Fruit fly (Drosophila melanogaster): ENCODE results near the gene CG9915.

The CG9915 gene

dm6 chrX:16296423-16297292 is 16.3 kb downstream of the CG9915 start, which contains the start of gene CG3632 (continued):
- TF ChIP-seq repo (GFP tag; optimal IDR thresholded peaks at IDR 0.05) (peak; percentile 55), pfk (GFP tag; optimal IDR thresholded peaks at IDR 0.05) (peak; percentile 88), Doc3 (GFP tag; IDR thresholded peaks at IDR 0.05; ENCODE audit: partially characterized antibody) (peak; percentile 66), CG4424 (GFP tag; optimal IDR thresholded peaks at IDR 0.05) (no peak), pb (GFP tag; optimal IDR thresholded peaks at IDR 0.05) (no peak), CG17912 (GFP tag; optimal IDR thresholded peaks at IDR 0.05) (peak; percentile 67), jumu (GFP tag; optimal IDR thresholded peaks at IDR 0.05) (peak; percentile 19), tx (GFP tag; optimal IDR thresholded peaks at IDR 0.05) (peak; percentile 3), MBD-R2 (GFP tag; IDR thresholded peaks at IDR 0.05) (peak; percentile 83), Hand (GFP tag; optimal IDR thresholded peaks at IDR 0.05) (no peak), CG10209 (GFP tag; optimal IDR thresholded peaks at IDR 0.05) (peak; percentile 2), Hsf (GFP tag; optimal IDR thresholded peaks at IDR 0.05) (peak; percentile 45), CG2875 (GFP tag; optimal IDR thresholded peaks at IDR 0.05) (no peak), grau (tag; optimal IDR thresholded peaks at IDR 0.05) (peak; percentile 20), caup (GFP tag; optimal IDR thresholded peaks at IDR 0.05; ENCODE audit: severe bottlenecking) (peak; percentile 6), CG1602 (GFP tag; optimal IDR thresholded peaks at IDR 0.05) (no peak), hbn (GFP tag; IDR thresholded peaks at IDR 0.05; ENCODE audit: partially characterized antibody) (peak; percentile 65), Ets65A (GFP tag) (no peak), Nf-YC (tag; optimal IDR thresholded peaks at IDR 0.05) (peak; percentile 53), Myb (GFP tag; optimal IDR thresholded peaks at IDR 0.05) (peak; percentile 54), p53 (GFP tag; optimal IDR thresholded peaks at IDR 0.05) (peak; percentile 16), az2 (GFP tag; optimal IDR thresholded peaks at IDR 0.05) (no peak), ftz-f1 (GFP tag; optimal IDR thresholded peaks at IDR 0.05) (peak; percentile 1), CG3847 (GFP tag; IDR thresholded peaks at IDR 0.05) (peak; percentile 67), Dp (GFP tag; optimal IDR thresholded peaks at IDR 0.05) (peak; percentile 32), Xbp1 (GFP tag; optimal IDR thresholded peaks at IDR 0.05) (peak; percentile 42), CG4617 (GFP tag; optimal IDR thresholded peaks at IDR 0.05; ENCODE audit: borderline replicate concordance) (peak; percentile 71), Jarid2 (GFP tag; optimal IDR thresholded peaks at IDR 0.05) (no peak), CG10267 (tag; optimal IDR thresholded peaks at IDR 0.05) (peak; percentile 93), CG34224 (GFP tag; IDR thresholded peaks at IDR 0.05; ENCODE audit: partially characterized antibody) (peak; percentile 78), Hr51 (GFP tag; optimal IDR thresholded peaks at IDR 0.05) (peak in 1 of 2 experiments; percentile 24), fd64A (GFP tag; optimal IDR thresholded peaks at IDR 0.05) (no peak), prd (optimal IDR thresholded peaks at IDR 0.05) (no peak), prd (GFP tag; IDR thresholded peaks at IDR 0.05) (no peak), lilli (GFP tag; optimal IDR thresholded peaks at IDR 0.05) (peak; percentile 77), CG13775 (GFP tag; optimal IDR thresholded peaks at IDR 0.05) (peak; percentile 2), CG32772 (GFP tag; IDR thresholded peaks at IDR 0.05) (no peak), E2f1 (GFP tag; IDR thresholded peaks at IDR 0.05) (0 out of 2 replicates have a peak, but pooled peaks have one; percentile 12), pros (GFP tag; optimal IDR thresholded peaks at IDR 0.05) (no peak), Poxn (GFP tag; IDR thresholded peaks at IDR 0.05) (no peak), tna (GFP tag; IDR thresholded peaks at IDR 0.05; ENCODE audit: partially characterized antibody) (peak; percentile 73), Rx (GFP tag; IDR thresholded peaks at IDR 0.05) (no peak), so (GFP tag; IDR thresholded peaks at IDR 0.05) (0 out of 3 replicates have a peak, but pooled peaks have one; percentile 11), cg (GFP tag; optimal IDR thresholded peaks at IDR 0.05) (peak; percentile 85), mirr (GFP tag; optimal IDR thresholded peaks at IDR 0.05) (peak; percentile 51), CG12744 (GFP tag; optimal IDR thresholded peaks at IDR 0.05) (peak; percentile 27), NfI (GFP tag; optimal IDR thresholded peaks at IDR 0.05) (peak; percentile 58), Dad (GFP tag; optimal IDR thresholded peaks at IDR 0.05) (peak; percentile 55)

Measured in whole organism, embryonic.